Worm (Caenorhabditis elegans) whole organism, young adult: ENCODE results near the gene nhr-192.

Source experiments
- ama-1 ChIP-seq, 3 experiments: fragments of 150-350 bp in 1 of 3; sonication (generic microtip) in 2 of 3; optimal IDR thresholded peaks; 2 replicates each; lab custom pipeline; 2014 to 2018; ENCODE audit warnings: missing biosample characterization in 2 of 3, missing genetic modification characterization in 2 of 3, missing genetic modification reagents in 2 of 3
- ztf-28 ChIP-seq: fragments of 200-800 bp; sonication (Bioruptor generic); IDR thresholded peaks from 2 replicates; pipeline ENCODE4 v1.3.6; 2022; ENCODE audit warnings: missing genetic modification reagents, missing genetic modification characterization, missing compliant biosample characterization

- no peak for TF ChIP-seq ztf-28 (GFP tag; lab: Robert Waterston, UW)
- no peak for TF ChIP-seq ama-1 (optimal IDR thresholded peaks at IDR 0.05; lab: Kevin White, UChicago)
- no peak for TF ChIP-seq ama-1 (GFP tag; optimal IDR thresholded peaks at IDR 0.05; lab: Kevin White, UChicago)
Measured at ce11 chrV:10060039-10060438, 10.4 kb downstream of the nhr-192 start.
